Fruit fly (Drosophila melanogaster) whole organism: ENCODE measurements around the gene CG15544.

Experiments used
- Dll ChIP-seq: fragments of >200 bp; optimal IDR thresholded peaks from 2 replicates; lab custom pipeline; 2017
- EcR ChIP-seq, 2 experiments: fragments of >200 bp; optimal IDR thresholded peaks; 2 replicates each; lab custom pipeline; 2017; ENCODE audit warnings: missing biosample characterization in 2 of 2, missing genetic modification characterization in 2 of 2, missing genetic modification reagents in 2 of 2
- pan ChIP-seq: fragments of >200 bp; optimal IDR thresholded peaks from 2 replicates; lab custom pipeline; 2017
- psq ChIP-seq: fragments of >200 bp; optimal IDR thresholded peaks from 2 replicates; lab custom pipeline; 2017
- usp ChIP-seq: fragments of >200 bp; optimal IDR thresholded peaks from 2 replicates; lab custom pipeline; 2017; ENCODE audit warnings: missing biosample characterization, missing genetic modification characterization, mixed read lengths

DNA sequence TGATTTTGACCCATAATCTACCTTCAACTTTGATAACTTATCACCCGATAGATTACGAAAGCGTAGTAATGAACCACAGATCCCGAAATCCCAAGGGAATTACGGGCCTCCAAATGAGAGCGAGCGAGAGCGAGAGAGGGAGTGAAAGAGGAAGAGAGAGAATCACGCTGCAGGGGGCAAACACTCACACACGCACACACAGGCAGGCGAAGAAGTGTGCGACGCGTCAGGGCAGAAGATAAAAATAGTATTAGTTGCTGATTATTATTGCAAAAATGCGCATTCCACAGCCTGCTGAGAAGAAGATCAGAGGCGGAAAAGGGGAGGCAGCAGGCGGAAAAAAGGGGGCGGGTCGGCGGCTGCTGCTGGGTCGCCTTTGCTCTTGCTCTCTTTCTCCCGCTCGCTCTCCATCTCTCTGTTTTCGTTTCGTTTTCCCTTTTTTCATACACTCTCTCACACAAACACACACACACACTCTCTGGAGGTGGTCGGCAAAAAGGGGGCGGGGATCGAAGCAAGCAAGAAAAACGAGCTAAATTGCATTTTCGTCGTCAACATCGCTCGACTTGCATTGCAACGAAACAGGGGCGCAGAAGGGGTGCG lies 24.3 kb upstream of the CG15544 start:
- TF ChIP-seq Dll (lab: Kevin White, UChicago) (peak; percentile 85), EcR (GFP tag; optimal IDR thresholded peaks at IDR 0.05; lab: Kevin White, UChicago) (no peak), usp (GFP tag; lab: Kevin White, UChicago) (no peak), pan (lab: Kevin White, UChicago) (no peak), psq (lab: Kevin White, UChicago) (no peak)
